Fruit fly (Drosophila melanogaster): Measurements from ENCODE around the gene X11L.

Gene X11L

DNA sequence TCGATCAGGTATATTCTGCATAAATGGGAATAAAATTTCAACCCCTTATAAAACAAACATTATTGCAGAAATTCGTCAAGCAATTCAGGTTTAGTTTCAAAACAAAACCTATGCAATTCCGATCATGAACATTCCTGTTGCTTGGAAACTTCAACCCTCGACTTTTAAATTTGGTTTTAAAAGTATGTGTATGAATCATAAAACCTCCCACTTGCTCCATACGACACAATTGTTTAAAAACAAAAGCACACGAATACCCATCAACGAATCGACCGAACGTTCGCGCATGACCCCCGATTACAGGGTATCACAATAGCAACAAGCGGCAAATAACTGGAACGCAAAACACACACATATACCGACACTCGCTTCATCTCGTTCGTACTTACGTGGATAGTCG lies 21.3 kb upstream of the X11L start (continued):
- TF ChIP-seq CG2202 (tag; optimal IDR thresholded peaks at IDR 0.05), result no peak
- no peak for TF ChIP-seq toy (GFP tag; IDR thresholded peaks at IDR 0.05)
- no peak for TF ChIP-seq CG11398 (GFP tag; optimal IDR thresholded peaks at IDR 0.05)
- TF ChIP-seq amos (GFP tag; IDR thresholded peaks at IDR 0.05; ENCODE audit: partially characterized antibody), result no peak
- no peak for TF ChIP-seq CG12104 (GFP tag; optimal IDR thresholded peaks at IDR 0.05)
- no peak for TF ChIP-seq pho (GFP tag; optimal IDR thresholded peaks at IDR 0.05)
- TF ChIP-seq CG16863 (GFP tag; optimal IDR thresholded peaks at IDR 0.05), result no peak
- TF ChIP-seq p53 (GFP tag; optimal IDR thresholded peaks at IDR 0.05), result peak; percentile 47
- TF ChIP-seq unpg (GFP tag; optimal IDR thresholded peaks at IDR 0.05), result no peak
- TF ChIP-seq Pdp1 (GFP tag; optimal IDR thresholded peaks at IDR 0.05), result peak in 1 of 2 experiments; percentile 27
- no peak for TF ChIP-seq Nf-YC (tag; optimal IDR thresholded peaks at IDR 0.05)
- peak in 1 of 2 experiments; percentile 29 for TF ChIP-seq Hr51 (GFP tag; optimal IDR thresholded peaks at IDR 0.05)
- TF ChIP-seq CG6854 (GFP tag; optimal IDR thresholded peaks at IDR 0.05), result no peak
- peak; percentile 41 for TF ChIP-seq lilli (GFP tag; optimal IDR thresholded peaks at IDR 0.05)
- no peak for TF ChIP-seq Bgb (GFP tag; IDR thresholded peaks at IDR 0.05; ENCODE audit: partially characterized antibody)
- TF ChIP-seq Sox102F (GFP tag; optimal IDR thresholded peaks at IDR 0.05), result peak; percentile 11
- no peak for TF ChIP-seq rib (GFP tag; IDR thresholded peaks at IDR 0.05)
- TF ChIP-seq Kr (GFP tag; optimal IDR thresholded peaks at IDR 0.05), result no peak
- peak; percentile 27 for TF ChIP-seq bsh (GFP tag; optimal IDR thresholded peaks at IDR 0.05)
- TF ChIP-seq nom (GFP tag; optimal IDR thresholded peaks at IDR 0.05), result no peak
- no peak for TF ChIP-seq Dref (GFP tag; IDR thresholded peaks at IDR 0.05)
- no peak for TF ChIP-seq E2f2 (GFP tag; IDR thresholded peaks at IDR 0.05)
- TF ChIP-seq CG8924 (tag; optimal IDR thresholded peaks at IDR 0.05), result peak; percentile 9
- TF ChIP-seq CG7987 (GFP tag; optimal IDR thresholded peaks at IDR 0.05), result no peak
- TF ChIP-seq CG10462 (GFP tag; optimal IDR thresholded peaks at IDR 0.05), result no peak
- no peak for TF ChIP-seq CG7357 (GFP tag; IDR thresholded peaks at IDR 0.05)
- no peak for TF ChIP-seq NC2α (GFP tag; optimal IDR thresholded peaks at IDR 0.05)
- no peak for TF ChIP-seq pnt (GFP tag; optimal IDR thresholded peaks at IDR 0.05)
- no peak for TF ChIP-seq Fer2 (tag; optimal IDR thresholded peaks at IDR 0.05)
- TF ChIP-seq CG42726 (GFP tag; IDR thresholded peaks at IDR 0.05; ENCODE audit: partially characterized antibody), result no peak
- TF ChIP-seq Dad (GFP tag; optimal IDR thresholded peaks at IDR 0.05), result no peak
- TF ChIP-seq CG5953 (GFP tag; IDR thresholded peaks at IDR 0.05), result no peak
- TF ChIP-seq CG9215 (GFP tag; IDR thresholded peaks at IDR 0.05), result no peak
- no peak for TF ChIP-seq cato (GFP tag; optimal IDR thresholded peaks at IDR 0.05; ENCODE audit: borderline replicate concordance)
- no peak for TF ChIP-seq Oaz (GFP tag; IDR thresholded peaks at IDR 0.05)
- no peak for TF ChIP-seq ewg (GFP tag; optimal IDR thresholded peaks at IDR 0.05)
- peak; percentile 16 for TF ChIP-seq CG10979 (tag; optimal IDR thresholded peaks at IDR 0.05)
- no peak for TF ChIP-seq vnd (GFP tag; IDR thresholded peaks at IDR 0.05; ENCODE audit: partially characterized antibody)
- TF ChIP-seq nerfin-2 (GFP tag; IDR thresholded peaks at IDR 0.05; ENCODE audit: partially characterized antibody), result no peak
- no peak for TF ChIP-seq CG4328 (GFP tag; optimal IDR thresholded peaks at IDR 0.05)
- no peak for TF ChIP-seq zf30C (GFP tag; optimal IDR thresholded peaks at IDR 0.05)
- no peak for TF ChIP-seq knrl (GFP tag; IDR thresholded peaks at IDR 0.05; ENCODE audit: partially characterized antibody)
- TF ChIP-seq lab (GFP tag; optimal IDR thresholded peaks at IDR 0.05), result no peak
- TF ChIP-seq sens (GFP tag), result peak; percentile 53
- no peak for TF ChIP-seq Fer1 (GFP tag; optimal IDR thresholded peaks at IDR 0.05)
- no peak for TF ChIP-seq CG6175 (GFP tag; IDR thresholded peaks at IDR 0.05)
- TF ChIP-seq kay (GFP tag; optimal IDR thresholded peaks at IDR 0.05), result no peak
- no peak for TF ChIP-seq shn (GFP tag; optimal IDR thresholded peaks at IDR 0.05)
- TF ChIP-seq CG8388 (GFP tag; optimal IDR thresholded peaks at IDR 0.05), result peak; percentile 37
- peak; percentile 36 for TF ChIP-seq CG1603 (tag; optimal IDR thresholded peaks at IDR 0.05)
- TF ChIP-seq Elba2 (GFP tag; optimal IDR thresholded peaks at IDR 0.05), result no peak

All from whole organism, embryonic.